Worm (Caenorhabditis elegans) whole organism, L3 larva: ENCODE results near the gene dpy-6.

Experiments used
- ZK546.5 ChIP-seq: sonication (generic microtip); optimal IDR thresholded peaks from 2 replicates; lab custom pipeline; 2017; ENCODE audit warnings: missing biosample characterization, missing genetic modification characterization
- ama-1 ChIP-seq: fragments of 150-350 bp; optimal IDR thresholded peaks from 2 replicates; lab custom pipeline; 2018
- ceh-28 ChIP-seq: fragments of 150-350 bp; optimal IDR thresholded peaks from 2 replicates; lab custom pipeline; 2014; ENCODE audit warnings: missing biosample characterization, missing genetic modification reagents, missing genetic modification characterization
- elt-2 ChIP-seq: sonication (generic microtip); optimal IDR thresholded peaks from 2 replicates; lab custom pipeline; 2016; ENCODE audit warnings: missing genetic modification reagents, mild to moderate bottlenecking, missing genetic modification characterization, missing compliant biosample characterization
- fkh-10 ChIP-seq: sonication (generic microtip); optimal IDR thresholded peaks from 2 replicates; lab custom pipeline; 2017; ENCODE audit warnings: missing biosample characterization, missing genetic modification reagents, missing genetic modification characterization
- lin-15B ChIP-seq: fragments of 150-350 bp; optimal IDR thresholded peaks from 2 replicates; lab custom pipeline; 2014; ENCODE audit warnings: missing biosample characterization, missing genetic modification characterization
- lin-39 ChIP-seq: fragments of 150-350 bp; optimal IDR thresholded peaks from 2 replicates; lab custom pipeline; 2018; ENCODE audit warnings: missing biosample characterization, missing genetic modification reagents, missing genetic modification characterization
- nhr-12 ChIP-seq: fragments of 150-350 bp; optimal IDR thresholded peaks from 2 replicates; lab custom pipeline; 2014; ENCODE audit warnings: missing biosample characterization, missing genetic modification characterization
- nhr-25 ChIP-seq: sonication (generic microtip); optimal IDR thresholded peaks from 2 replicates; lab custom pipeline; 2017; ENCODE audit warnings: missing biosample characterization, missing genetic modification characterization
- unc-39 ChIP-seq: sonication (generic microtip); optimal IDR thresholded peaks from 4 replicates; lab custom pipeline; 2017; ENCODE audit warnings: missing biosample characterization, missing genetic modification characterization
- ztf-11 ChIP-seq: fragments of 150-350 bp; optimal IDR thresholded peaks from 2 replicates; lab custom pipeline; 2014; ENCODE audit warnings: missing biosample characterization, missing genetic modification characterization

DNA sequence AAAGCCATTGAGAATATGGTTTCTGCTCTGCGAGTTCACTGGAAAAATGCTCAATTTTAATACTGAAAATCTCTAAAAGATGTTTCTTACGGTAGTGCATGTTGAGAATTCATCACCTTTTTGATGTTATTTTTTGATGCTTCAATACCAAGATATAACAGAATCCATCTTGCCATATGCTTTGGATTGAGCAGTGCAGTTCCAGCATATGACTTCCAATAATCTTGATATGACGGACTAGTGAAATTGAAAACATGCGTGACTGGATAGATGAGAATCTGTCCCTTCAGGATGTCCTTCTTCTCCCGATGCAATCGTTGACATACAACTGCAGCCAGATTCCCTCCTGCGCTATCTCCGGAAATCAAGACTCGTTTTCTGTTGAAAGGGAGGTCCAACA, 5.5 kb upstream of the dpy-6 start:
- TF ChIP-seq ama-1 (lab: Kevin White, UChicago) (no peak), ztf-11 (tag; lab: Kevin White, UChicago) (no peak), ceh-28 (tag; lab: Kevin White, UChicago) (no peak), nhr-12 (tag; lab: Kevin White, UChicago) (no peak), nhr-25 (tag; lab: Kevin White, UChicago) (no peak), unc-39 (tag; lab: Kevin White, UChicago) (no peak), ZK546.5 (no peak), lin-39 (tag; lab: Kevin White, UChicago) (no peak), elt-2 (no peak), lin-15B (tag; lab: Kevin White, UChicago) (no peak), fkh-10 (GFP tag; lab: Kevin White, UChicago) (no peak)
